Fruit fly (Drosophila melanogaster) whole organism, embryonic: ENCODE results near the gene CG31800.

Experiments
- Abd-B ChIP-seq: fragments of 200-800 bp; sonication (Bioruptor generic); optimal IDR thresholded peaks from 2 replicates; lab custom pipeline; 2018; ENCODE audit warnings: missing biosample characterization, mild to moderate bottlenecking, missing genetic modification characterization, moderate library complexity
- Aef1 ChIP-seq: fragments of 200-800 bp; sonication (Bioruptor generic); IDR thresholded peaks from 3 replicates; pipeline ENCODE4 v1.3.6; 2022; ENCODE audit warnings: missing biosample characterization, missing genetic modification characterization
- Bgb ChIP-seq: fragments of 200-800 bp; sonication (Bioruptor generic); IDR thresholded peaks from 2 replicates; pipeline ENCODE4 v1.3.6; 2022; ENCODE audit warnings: missing biosample characterization, missing genetic modification characterization; ENCODE audit not compliant: partially characterized antibody
- CG10431 ChIP-seq: fragments of 200-800 bp; sonication (Bioruptor generic); optimal IDR thresholded peaks from 3 replicates; lab custom pipeline; 2018; ENCODE audit warnings: missing biosample characterization, mild to moderate bottlenecking, missing genetic modification characterization
- CG11560 ChIP-seq: fragments of 200-800 bp; sonication (Bioruptor generic); IDR thresholded peaks from 3 replicates; pipeline ENCODE4 v1.3.6; 2022; ENCODE audit warnings: missing biosample characterization, missing genetic modification characterization
- CG16815 ChIP-seq: fragments of 200-800 bp; sonication (Bioruptor generic); optimal IDR thresholded peaks from 3 replicates; lab custom pipeline; 2017; ENCODE audit warnings: missing biosample characterization, mild to moderate bottlenecking, missing genetic modification characterization
- CG2116 ChIP-seq: fragments of 200-800 bp; sonication (Bioruptor generic); optimal IDR thresholded peaks from 3 replicates; lab custom pipeline; 2018; ENCODE audit warnings: missing biosample characterization, mild to moderate bottlenecking, missing genetic modification characterization
- CG2199 ChIP-seq: fragments of 200-800 bp; sonication (Bioruptor generic); IDR thresholded peaks from 3 replicates; pipeline ENCODE4 v1.3.6; 2022; ENCODE audit warnings: missing biosample characterization, missing genetic modification characterization
- CG3163 ChIP-seq: fragments of 200-800 bp; sonication (Bioruptor generic); optimal IDR thresholded peaks from 3 replicates; lab custom pipeline; 2016; ENCODE audit warnings: missing biosample characterization, missing genetic modification characterization
- CG6254 ChIP-seq: fragments of 200-800 bp; sonication (Bioruptor generic); optimal IDR thresholded peaks from 3 replicates; lab custom pipeline; 2017; ENCODE audit warnings: mild to moderate bottlenecking, missing biosample characterization, missing genetic modification reagents, missing genetic modification characterization
- CG7357 ChIP-seq: fragments of 200-800 bp; sonication (Bioruptor generic); IDR thresholded peaks from 3 replicates; pipeline ENCODE4 v1.3.6; 2022; ENCODE audit warnings: missing biosample characterization, missing genetic modification characterization
- Chrac-16 ChIP-seq: fragments of 200-800 bp; sonication (Bioruptor generic); optimal IDR thresholded peaks from 3 replicates; lab custom pipeline; 2016; ENCODE audit warnings: missing biosample characterization, missing genetic modification characterization
- Deaf1 ChIP-seq: fragments of 200-800 bp; optimal IDR thresholded peaks from 3 replicates; lab custom pipeline; 2019; ENCODE audit warnings: missing biosample characterization, mild to moderate bottlenecking, missing genetic modification characterization, moderate library complexity
- Dip3 ChIP-seq: fragments of 200-800 bp; sonication (Bioruptor generic); optimal IDR thresholded peaks from 3 replicates; lab custom pipeline; 2016; ENCODE audit warnings: missing biosample characterization, missing genetic modification characterization
- Eip74EF ChIP-seq, 2 experiments: fragments of 200-800 bp in 1 of 2; fragments of >200 bp in 1 of 2; sonication (Bioruptor generic) in 1 of 2; optimal IDR thresholded peaks; 2 replicates each; lab custom pipeline; 2017 to 2019; ENCODE audit warnings: missing biosample characterization in 2 of 2, missing genetic modification characterization in 2 of 2, mild to moderate bottlenecking in 1 of 2, moderate library complexity in 1 of 2
- Gug ChIP-seq: fragments of 200-800 bp; sonication (Bioruptor generic); IDR thresholded peaks from 4 replicates; pipeline ENCODE4 v1.3.6; 2022; ENCODE audit warnings: missing biosample characterization, missing genetic modification characterization
- H15 ChIP-seq: fragments of 200-800 bp; sonication (Bioruptor generic); IDR thresholded peaks from 3 replicates; pipeline ENCODE4 v1.3.6; 2022; ENCODE audit warnings: missing biosample characterization, missing genetic modification characterization
- H2.0 ChIP-seq: fragments of 200-800 bp; sonication (Bioruptor generic); IDR thresholded peaks from 2 replicates; pipeline ENCODE4 v1.3.6; 2022; ENCODE audit warnings: missing biosample characterization, missing genetic modification characterization
- MTF-1 ChIP-seq: fragments of 200-800 bp; sonication (Bioruptor generic); optimal IDR thresholded peaks from 2 replicates; lab custom pipeline; 2018; ENCODE audit warnings: missing biosample characterization, mild to moderate bottlenecking, missing genetic modification characterization, borderline replicate concordance
- Sry-δ ChIP-seq: fragments of 200-800 bp; sonication (Bioruptor generic); optimal IDR thresholded peaks from 2 replicates; lab custom pipeline; 2016; ENCODE audit warnings: missing biosample characterization, missing genetic modification characterization
- Xbp1 ChIP-seq: fragments of 200-800 bp; sonication (Bioruptor generic); optimal IDR thresholded peaks from 3 replicates; lab custom pipeline; 2016; ENCODE audit warnings: missing biosample characterization, mild to moderate bottlenecking, missing genetic modification characterization
- YL-1 ChIP-seq: fragments of 200-800 bp; sonication (Bioruptor generic); optimal IDR thresholded peaks from 3 replicates; lab custom pipeline; 2017; ENCODE audit warnings: missing biosample characterization, mild to moderate bottlenecking, missing genetic modification characterization
- chinmo ChIP-seq: fragments of 200-800 bp; sonication (Bioruptor generic); IDR thresholded peaks from 4 replicates; pipeline ENCODE4 v1.3.6; 2022; ENCODE audit warnings: missing biosample characterization, missing genetic modification characterization; ENCODE audit not compliant: partially characterized antibody
- chn ChIP-seq: fragments of 200-800 bp; sonication (Bioruptor generic); optimal IDR thresholded peaks from 2 replicates; lab custom pipeline; 2016; ENCODE audit warnings: missing biosample characterization, missing genetic modification characterization
- fd102C ChIP-seq: fragments of 200-800 bp; sonication (Bioruptor generic); optimal IDR thresholded peaks from 2 replicates; lab custom pipeline; 2018; ENCODE audit warnings: missing biosample characterization, mild to moderate bottlenecking, missing genetic modification characterization, moderate library complexity
- gem ChIP-seq: fragments of 200-800 bp; sonication (Bioruptor generic); optimal IDR thresholded peaks from 2 replicates; lab custom pipeline; 2019; ENCODE audit warnings: missing biosample characterization, mild to moderate bottlenecking, missing genetic modification characterization, moderate library complexity
- grau ChIP-seq: fragments of 200-800 bp; optimal IDR thresholded peaks from 3 replicates; lab custom pipeline; 2019; ENCODE audit warnings: missing biosample characterization, mild to moderate bottlenecking, missing genetic modification characterization, moderate library complexity
- gsb ChIP-seq: fragments of 200-800 bp; sonication (Bioruptor generic); IDR thresholded peaks from 2 replicates; pipeline ENCODE4 v1.3.6; 2022; ENCODE audit warnings: missing biosample characterization, missing genetic modification characterization
- hbn ChIP-seq: fragments of 200-800 bp; sonication (Bioruptor generic); IDR thresholded peaks from 2 replicates; pipeline ENCODE4 v1.3.6; 2022; ENCODE audit warnings: missing biosample characterization, missing genetic modification characterization; ENCODE audit not compliant: partially characterized antibody
- lilli ChIP-seq: fragments of 200-800 bp; sonication (Bioruptor generic); optimal IDR thresholded peaks from 3 replicates; lab custom pipeline; 2016; ENCODE audit warnings: missing biosample characterization, missing genetic modification characterization
- phol ChIP-seq: fragments of 200-800 bp; sonication (Bioruptor generic); optimal IDR thresholded peaks from 3 replicates; lab custom pipeline; 2018; ENCODE audit warnings: missing biosample characterization, mild to moderate bottlenecking, missing genetic modification characterization, moderate library complexity
- pzg ChIP-seq: fragments of 200-800 bp; sonication (Bioruptor generic); optimal IDR thresholded peaks from 3 replicates; lab custom pipeline; 2018; ENCODE audit warnings: missing biosample characterization, mild to moderate bottlenecking, missing genetic modification characterization, moderate library complexity
- schlank ChIP-seq: fragments of 200-800 bp; sonication (Bioruptor generic); optimal IDR thresholded peaks from 2 replicates; lab custom pipeline; 2018; ENCODE audit warnings: missing biosample characterization, mild to moderate bottlenecking, missing genetic modification characterization
- sima ChIP-seq: fragments of 200-800 bp; sonication (Bioruptor generic); optimal IDR thresholded peaks from 2 replicates; lab custom pipeline; 2016; ENCODE audit warnings: missing biosample characterization, missing genetic modification characterization
- slbo ChIP-seq: fragments of 200-800 bp; sonication (Bioruptor generic); IDR thresholded peaks from 2 replicates; pipeline ENCODE4 v1.3.6; 2022; ENCODE audit warnings: missing biosample characterization, missing genetic modification characterization
- sna ChIP-seq: fragments of 200-800 bp; sonication (Bioruptor generic); IDR thresholded peaks from 2 replicates; pipeline ENCODE4 v1.3.6; 2022; ENCODE audit warnings: missing biosample characterization, missing genetic modification characterization; ENCODE audit not compliant: partially characterized antibody
- sob ChIP-seq: fragments of 200-800 bp; sonication (Bioruptor generic); IDR thresholded peaks from 2 replicates; pipeline ENCODE4 v1.3.6; 2022; ENCODE audit warnings: missing biosample characterization, missing genetic modification characterization
- sug ChIP-seq: fragments of 200-800 bp; optimal IDR thresholded peaks from 2 replicates; lab custom pipeline; 2019; ENCODE audit warnings: missing biosample characterization, mild to moderate bottlenecking, missing genetic modification characterization, moderate library complexity
- tgo ChIP-seq: fragments of 200-800 bp; sonication (Bioruptor generic); IDR thresholded peaks from 3 replicates; pipeline ENCODE4 v1.3.6; 2022; ENCODE audit warnings: missing biosample characterization, missing genetic modification characterization
- trem ChIP-seq: fragments of 200-800 bp; optimal IDR thresholded peaks from 3 replicates; lab custom pipeline; 2019; ENCODE audit warnings: missing biosample characterization, mild to moderate bottlenecking, missing genetic modification characterization, moderate library complexity
- unc-4 ChIP-seq: fragments of 200-800 bp; sonication (Bioruptor generic); IDR thresholded peaks from 2 replicates; pipeline ENCODE4 v1.3.6; 2022; ENCODE audit warnings: missing biosample characterization, missing genetic modification characterization; ENCODE audit not compliant: partially characterized antibody

The CG31800 gene

DNA sequence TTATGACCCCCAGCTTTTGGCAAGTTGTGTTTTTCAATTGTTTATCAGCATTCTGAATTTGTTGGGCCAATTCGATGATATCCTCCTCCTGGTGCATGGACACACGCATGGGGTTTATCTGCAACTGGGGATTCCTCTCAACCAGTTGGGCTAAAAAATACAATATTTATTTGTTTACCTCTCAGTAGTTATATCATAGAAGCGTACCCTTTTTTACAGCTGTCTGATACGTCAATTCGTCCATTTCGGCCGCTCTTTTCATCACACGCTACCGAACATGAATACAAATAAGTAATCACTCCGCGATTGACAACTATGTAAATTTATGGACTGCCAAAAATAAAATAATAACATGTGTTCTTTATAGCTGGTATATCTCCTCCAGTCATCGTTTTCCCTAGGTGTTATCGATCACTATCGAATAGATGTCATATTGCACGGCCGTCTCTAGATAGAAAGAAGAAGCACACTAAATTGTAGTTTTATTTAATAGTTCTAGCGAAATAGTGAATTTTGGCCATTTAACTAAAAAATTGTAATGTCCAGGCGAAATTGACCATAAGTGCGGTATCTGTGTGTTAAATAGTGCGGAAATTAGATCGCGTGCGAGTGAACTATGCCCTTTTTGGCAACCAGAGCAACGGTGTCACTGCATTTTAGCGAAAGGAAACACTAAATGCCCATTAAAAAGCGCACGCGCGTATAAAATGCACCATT is at the start of gene CG31800, which contains the start of gene mib2 (continued):
- peak; percentile 20 for TF ChIP-seq grau (tag; lab: Kevin White, UChicago)
- 0 out of 3 replicates have a peak, but pooled peaks have one; percentile 53 for TF ChIP-seq CG2199
- TF ChIP-seq CG3163 (GFP tag; lab: Kevin White, UChicago), result no peak
- no peak for TF ChIP-seq CG11560 (tag; lab: Robert Waterston, UW)
- no peak for TF ChIP-seq schlank (tag; lab: Kevin White, UChicago)
- peak; percentile 37 for TF ChIP-seq Abd-B
- TF ChIP-seq CG16815, result no peak
- TF ChIP-seq sob (GFP tag; lab: Robert Waterston, UW), result peak; percentile 35; the same call in 1 of the 2 replicates
- TF ChIP-seq Deaf1 (tag; lab: Kevin White, UChicago), result no peak
- TF ChIP-seq H2.0 (GFP tag; lab: Robert Waterston, UW), result no peak
- TF ChIP-seq lilli (GFP tag; lab: Kevin White, UChicago), result peak; percentile 10
- TF ChIP-seq MTF-1 (GFP tag; lab: Kevin White, UChicago), result no peak
- peak; percentile 93 for TF ChIP-seq Sry-δ (GFP tag; lab: Kevin White, UChicago)
- TF ChIP-seq chn (GFP tag; lab: Kevin White, UChicago), result peak; percentile 1
- TF ChIP-seq CG10431 (GFP tag; lab: Kevin White, UChicago), result no peak
- TF ChIP-seq phol (tag; lab: Kevin White, UChicago), result peak; percentile 5
- TF ChIP-seq sna (GFP tag; lab: Robert Waterston, UW), result peak; percentile 83
- TF ChIP-seq Aef1 (GFP tag; lab: Robert Waterston, UW), result no peak
- no peak for TF ChIP-seq CG7357
- peak; percentile 59 for TF ChIP-seq YL-1 (GFP tag; lab: Kevin White, UChicago)
- no peak for TF ChIP-seq fd102C (GFP tag; lab: Kevin White, UChicago)
- TF ChIP-seq sima, result no peak
- no peak for TF ChIP-seq Eip74EF (GFP tag; optimal IDR thresholded peaks at IDR 0.05; lab: Kevin White, UChicago)
- no peak for TF ChIP-seq H15 (GFP tag; lab: Robert Waterston, UW)
- peak; percentile 79 for TF ChIP-seq unc-4
- TF ChIP-seq gem (tag; lab: Kevin White, UChicago), result no peak
- TF ChIP-seq Xbp1 (GFP tag; lab: Kevin White, UChicago), result peak; percentile 26
- TF ChIP-seq CG6254, result no peak
- no peak for TF ChIP-seq gsb (GFP tag; lab: Robert Waterston, UW)
- no peak for TF ChIP-seq Dip3 (GFP tag; lab: Kevin White, UChicago)
- peak; percentile 38 for TF ChIP-seq sug
- TF ChIP-seq slbo, result peak; percentile 20; the same call in 1 of the 2 replicates
- TF ChIP-seq Chrac-16, result no peak
- peak; percentile 55 for TF ChIP-seq hbn (GFP tag; lab: Robert Waterston, UW)
- TF ChIP-seq Gug (GFP tag; lab: Robert Waterston, UW), result no peak
- TF ChIP-seq pzg, result peak; percentile 63
- TF ChIP-seq Bgb, result peak; percentile 89
- peak; percentile 58 for TF ChIP-seq trem (tag; lab: Kevin White, UChicago)
- peak; percentile 82; the same call in 2 of the 4 replicates for TF ChIP-seq chinmo (GFP tag; lab: Robert Waterston, UW)
- peak; percentile 73 for TF ChIP-seq CG2116 (GFP tag; lab: Kevin White, UChicago)
- TF ChIP-seq tgo (GFP tag; lab: Robert Waterston, UW), result no peak
- TF ChIP-seq, all 482 proteins: peak for 88
